Worm (Caenorhabditis elegans) whole organism, L1 larva: ENCODE data around the gene abu-1.

ENCODE experiments used
- dpl-1 ChIP-seq, 3 experiments: fragments of 150-350 bp in 2 of 3; sonication (generic microtip) in 1 of 3; optimal IDR thresholded peaks; 2 replicates each; lab custom pipeline; 2014 to 2017; ENCODE audit warnings: missing biosample characterization in 3 of 3, missing genetic modification characterization in 3 of 3, missing genetic modification reagents in 3 of 3
- rnt-1 ChIP-seq: sonication (generic microtip); optimal IDR thresholded peaks from 2 replicates; lab custom pipeline; 2016; ENCODE audit warnings: mild to moderate bottlenecking, missing genetic modification characterization, moderate library complexity, missing compliant biosample characterization

- TF ChIP-seq rnt-1 (no peak), dpl-1 (GFP tag; optimal IDR thresholded peaks at IDR 0.05; lab: Kevin White, UChicago) (no peak)
These were observed 10.4 kb downstream of the abu-1 start for ce11 chrV:10371177-10371576.
